Fruit fly (Drosophila melanogaster) Kc167 (cell line): ENCODE data around the gene CG18754.

Experiments used
- Myc ChIP-seq: fragments of >200 bp; optimal IDR thresholded peaks from 2 replicates; lab custom pipeline; 2017; ENCODE audit warnings: missing external identifiers
- Sin3A ChIP-seq: fragments of >200 bp; optimal IDR thresholded peaks from 2 replicates; lab custom pipeline; 2018; ENCODE audit warnings: missing external identifiers
- h ChIP-seq: fragments of >200 bp; optimal IDR thresholded peaks from 3 replicates; lab custom pipeline; 2018; ENCODE audit warnings: missing external identifiers
- insv ChIP-seq: fragments of >200 bp; optimal IDR thresholded peaks from 3 replicates; lab custom pipeline; 2018; ENCODE audit warnings: missing external identifiers
- psq ChIP-seq: fragments of >200 bp; optimal IDR thresholded peaks from 2 replicates; lab custom pipeline; 2017; ENCODE audit warnings: missing external identifiers
- ttk ChIP-seq: sonication (Bioruptor generic); optimal IDR thresholded peaks from 2 replicates; lab custom pipeline; 2017; ENCODE audit warnings: missing external identifiers

Gene CG18754

dm6 chr3R:23683757-23684156 is at the start of gene CG18754:
Gene CG18754, plus strand, starts transcription at chr3R:23684057.
- TF ChIP-seq Sin3A (lab: Kevin White, UChicago) = no peak

- TF ChIP-seq ttk (lab: Kevin White, UChicago) (no peak), Sin3A (lab: Kevin White, UChicago) (no peak), h (lab: Kevin White, UChicago) (no peak), Myc (lab: Kevin White, UChicago) (no peak), psq (lab: Kevin White, UChicago) (no peak), insv (lab: Kevin White, UChicago) (no peak)
These were observed 49.1 kb upstream of the CG18754 start for dm6 chr3R:23634789-23635188.

- TF ChIP-seq ttk (lab: Kevin White, UChicago) (no peak), Sin3A (lab: Kevin White, UChicago) (no peak), psq (lab: Kevin White, UChicago) (no peak), h (lab: Kevin White, UChicago) (no peak), Myc (lab: Kevin White, UChicago) (no peak), insv (lab: Kevin White, UChicago) (no peak)
These were observed 46.6 kb upstream of the CG18754 start for dm6 chr3R:23637277-23637676.

- TF ChIP-seq Myc (lab: Kevin White, UChicago) (no peak), Sin3A (lab: Kevin White, UChicago) (no peak), h (lab: Kevin White, UChicago) (no peak), insv (lab: Kevin White, UChicago) (no peak), ttk (lab: Kevin White, UChicago) (no peak), psq (lab: Kevin White, UChicago) (no peak)
These were observed 45.5 kb upstream of the CG18754 start for dm6 chr3R:23638351-23638750.

- no peak for TF ChIP-seq insv (lab: Kevin White, UChicago)
- TF ChIP-seq Myc (lab: Kevin White, UChicago) = no peak
- TF ChIP-seq Sin3A (lab: Kevin White, UChicago) = no peak
- TF ChIP-seq h (lab: Kevin White, UChicago) = no peak
- TF ChIP-seq psq (lab: Kevin White, UChicago) = no peak
- TF ChIP-seq ttk (lab: Kevin White, UChicago) = no peak
These were observed 44.3 kb upstream of the CG18754 start for dm6 chr3R:23639583-23639982.

- TF ChIP-seq psq (lab: Kevin White, UChicago) = no peak
- no peak for TF ChIP-seq Sin3A (lab: Kevin White, UChicago)
- TF ChIP-seq h (lab: Kevin White, UChicago) = no peak
- TF ChIP-seq ttk (lab: Kevin White, UChicago) = no peak
- no peak for TF ChIP-seq insv (lab: Kevin White, UChicago)
- no peak for TF ChIP-seq Myc (lab: Kevin White, UChicago)
These were observed 41.0 kb upstream of the CG18754 start for dm6 chr3R:23642836-23643235.

- TF ChIP-seq ttk (lab: Kevin White, UChicago) = no peak
- no peak for TF ChIP-seq Sin3A (lab: Kevin White, UChicago)
- no peak for TF ChIP-seq Myc (lab: Kevin White, UChicago)
- no peak for TF ChIP-seq h (lab: Kevin White, UChicago)
- no peak for TF ChIP-seq psq (lab: Kevin White, UChicago)
- TF ChIP-seq insv (lab: Kevin White, UChicago) = no peak
These were observed 37.7 kb upstream of the CG18754 start for dm6 chr3R:23646183-23646582.

dm6 chr3R:23649831-23650230 is 34.0 kb upstream of the CG18754 start:
- TF ChIP-seq psq (lab: Kevin White, UChicago) (no peak), h (lab: Kevin White, UChicago) (no peak), insv (lab: Kevin White, UChicago) (no peak), Myc (lab: Kevin White, UChicago) (no peak), Sin3A (lab: Kevin White, UChicago) (no peak), ttk (lab: Kevin White, UChicago) (no peak)

dm6 chr3R:23652525-23653108 is 31.2 kb upstream of the CG18754 start:
- no peak for TF ChIP-seq h (lab: Kevin White, UChicago)
- no peak for TF ChIP-seq Sin3A (lab: Kevin White, UChicago)
- no peak for TF ChIP-seq ttk (lab: Kevin White, UChicago)
- TF ChIP-seq Myc (lab: Kevin White, UChicago) = no peak
- no peak for TF ChIP-seq insv (lab: Kevin White, UChicago)
- no peak for TF ChIP-seq psq (lab: Kevin White, UChicago)

- no peak for TF ChIP-seq Myc (lab: Kevin White, UChicago)
- no peak for TF ChIP-seq insv (lab: Kevin White, UChicago)
- no peak for TF ChIP-seq psq (lab: Kevin White, UChicago)
- no peak for TF ChIP-seq Sin3A (lab: Kevin White, UChicago)
- no peak for TF ChIP-seq ttk (lab: Kevin White, UChicago)
- no peak for TF ChIP-seq h (lab: Kevin White, UChicago)
These were observed 28.4 kb upstream of the CG18754 start for dm6 chr3R:23655501-23655900.

dm6 chr3R:23657357-23658318 is 26.2 kb upstream of the CG18754 start:
- TF ChIP-seq psq (lab: Kevin White, UChicago) (no peak), h (lab: Kevin White, UChicago) (no peak), insv (lab: Kevin White, UChicago) (no peak)
